Worm (Caenorhabditis elegans): Measurements from ENCODE around the gene nst-1.

DNA sequence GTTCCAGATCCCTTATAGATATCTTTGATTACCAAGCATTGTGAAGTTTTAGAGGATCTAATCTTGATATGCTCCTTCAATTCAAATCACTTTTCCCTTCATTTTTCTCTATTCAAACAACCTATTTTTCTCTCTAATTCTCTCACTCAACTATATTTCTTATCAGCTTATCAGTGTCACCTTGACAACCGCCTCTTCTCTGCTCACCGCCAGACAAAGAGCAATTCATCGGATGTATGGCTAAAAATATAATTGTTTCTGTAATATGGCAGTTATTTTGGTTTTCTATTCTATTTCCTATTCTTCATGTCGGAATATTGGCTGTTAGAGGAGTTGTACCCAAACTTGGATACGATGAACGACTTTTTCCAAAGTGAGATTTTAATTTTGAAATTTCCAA, 33.3 kb downstream of the nst-1 start:
- TF ChIP-seq unc-55 (GFP tag; optimal IDR thresholded peaks at IDR 0.05) (no peak), hlh-30 (tag; optimal IDR thresholded peaks at IDR 0.05; ENCODE audit: insufficient read depth) (no peak), fkh-10 (GFP tag; optimal IDR thresholded peaks at IDR 0.05) (no peak), ceh-34 (tag; optimal IDR thresholded peaks at IDR 0.05) (no peak), eyg-1 (tag; optimal IDR thresholded peaks at IDR 0.05) (no peak), ama-1 (optimal IDR thresholded peaks at IDR 0.05) (no peak)

All from whole organism, late embryonic.